Fruit fly (Drosophila melanogaster): ENCODE measurements around the gene Vsp37A.
"Not testable (repeated sequence)": the region's sequence is repeated elsewhere in the genome, so short reads cannot be mapped to it uniquely, and the experiment has no call there.

DNA sequence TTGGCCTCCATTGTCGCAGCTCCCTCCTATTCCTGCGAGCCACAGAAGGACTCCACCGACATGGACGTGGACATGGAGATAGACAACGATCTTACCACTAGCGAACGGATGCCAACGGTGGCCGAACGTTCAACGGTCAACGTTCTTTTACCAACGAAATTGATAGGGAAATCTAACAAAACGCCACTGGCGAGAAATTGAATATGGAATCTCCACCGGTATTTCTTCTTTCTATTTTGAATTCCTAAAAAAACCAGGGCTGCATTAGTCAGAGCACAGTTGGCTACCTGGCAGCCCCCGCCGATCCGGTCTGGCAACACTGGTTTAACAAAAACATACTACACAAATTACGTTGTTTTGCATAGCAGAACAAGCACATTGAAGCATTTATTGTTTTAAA is 23.1 kb downstream of the Vsp37A start, which contains the start of gene CG13367:
- not testable (repeated sequence) for TF ChIP-seq CG33017 (tag; optimal IDR thresholded peaks at IDR 0.05); ovo (GFP tag; optimal IDR thresholded peaks at IDR 0.05); Hr96 (GFP tag; optimal IDR thresholded peaks at IDR 0.05); toe (GFP tag; optimal IDR thresholded peaks at IDR 0.05); kay (GFP tag; ENCODE audit: borderline replicate concordance); Clk (GFP tag; optimal IDR thresholded peaks at IDR 0.05); CG11617 (GFP tag; optimal IDR thresholded peaks at IDR 0.05); bab1 (GFP tag; optimal IDR thresholded peaks at IDR 0.05); CG1620 (GFP tag; optimal IDR thresholded peaks at IDR 0.05); CG7101 (tag; optimal IDR thresholded peaks at IDR 0.05); cnc (optimal IDR thresholded peaks at IDR 0.05); CG14711 (tag; optimal IDR thresholded peaks at IDR 0.05); Mnt (GFP tag; optimal IDR thresholded peaks at IDR 0.05)

All from whole organism, adult.